Fruit fly (Drosophila melanogaster) whole organism, embryonic: ENCODE results near the gene CG33723.
A peak's percentile ranks its signal among the peaks of the same experiment; 100 is the strongest.

ENCODE experiments used
- Bgb ChIP-seq: fragments of 200-800 bp; sonication (Bioruptor generic); IDR thresholded peaks from 2 replicates; pipeline ENCODE4 v1.3.6; 2022; ENCODE audit warnings: missing biosample characterization, missing genetic modification characterization; ENCODE audit not compliant: partially characterized antibody
- Blimp-1 ChIP-seq: fragments of 200-800 bp; sonication (Bioruptor generic); optimal IDR thresholded peaks from 3 replicates; lab custom pipeline; 2018; ENCODE audit warnings: missing biosample characterization, missing genetic modification characterization, mild to moderate bottlenecking, moderate library complexity, missing genetic modification reagents
- CG11456 ChIP-seq: fragments of 200-800 bp; sonication (Bioruptor generic); IDR thresholded peaks from 3 replicates; pipeline ENCODE4 v1.3.6; 2022; ENCODE audit warnings: missing biosample characterization, missing genetic modification characterization
- CG11504 ChIP-seq: fragments of 200-800 bp; sonication (Bioruptor generic); optimal IDR thresholded peaks from 3 replicates; lab custom pipeline; 2019; ENCODE audit warnings: missing biosample characterization, mild to moderate bottlenecking, missing genetic modification characterization, moderate library complexity
- CG11723 ChIP-seq: fragments of 200-800 bp; sonication (Bioruptor generic); optimal IDR thresholded peaks from 2 replicates; lab custom pipeline; 2017; ENCODE audit warnings: missing biosample characterization, mild to moderate bottlenecking, missing genetic modification characterization
- CG12219 ChIP-seq: fragments of 200-800 bp; sonication (Bioruptor generic); optimal IDR thresholded peaks from 3 replicates; lab custom pipeline; 2018; ENCODE audit warnings: missing biosample characterization, mild to moderate bottlenecking, missing genetic modification characterization
- CG13894 ChIP-seq: fragments of 200-800 bp; sonication (Bioruptor generic); optimal IDR thresholded peaks from 3 replicates; lab custom pipeline; 2018; ENCODE audit warnings: missing biosample characterization, mild to moderate bottlenecking, missing genetic modification characterization, moderate library complexity
- CG14014 ChIP-seq: fragments of 200-800 bp; sonication (Bioruptor generic); IDR thresholded peaks from 2 replicates; pipeline ENCODE4 v1.3.6; 2022; ENCODE audit warnings: missing biosample characterization, missing genetic modification characterization
- CG14860 ChIP-seq: fragments of 200-800 bp; sonication (Bioruptor generic); IDR thresholded peaks from 3 replicates; pipeline ENCODE4 v1.3.6; 2022; ENCODE audit warnings: missing biosample characterization, missing genetic modification characterization; ENCODE audit not compliant: partially characterized antibody
- CG16863 ChIP-seq: fragments of 200-800 bp; sonication (Bioruptor generic); optimal IDR thresholded peaks from 3 replicates; lab custom pipeline; 2016; ENCODE audit warnings: missing biosample characterization, missing genetic modification characterization
- CG17359 ChIP-seq: fragments of 200-800 bp; sonication (Bioruptor generic); optimal IDR thresholded peaks from 3 replicates; lab custom pipeline; 2018; ENCODE audit warnings: missing biosample characterization, mild to moderate bottlenecking, missing genetic modification characterization, moderate library complexity
- CG17568 ChIP-seq: fragments of 200-800 bp; sonication (Bioruptor generic); optimal IDR thresholded peaks from 2 replicates; lab custom pipeline; 2018; ENCODE audit warnings: missing biosample characterization, mild to moderate bottlenecking, missing genetic modification characterization, moderate library complexity
- CG18476 ChIP-seq: fragments of 200-800 bp; sonication (Bioruptor generic); optimal IDR thresholded peaks from 2 replicates; lab custom pipeline; 2016; ENCODE audit warnings: missing biosample characterization, mild to moderate bottlenecking, missing genetic modification characterization
- CG31441 ChIP-seq: fragments of 200-800 bp; sonication (Bioruptor generic); IDR thresholded peaks from 2 replicates; pipeline ENCODE4 v1.3.6; 2022; ENCODE audit warnings: missing biosample characterization, missing genetic modification characterization
- CG3163 ChIP-seq: fragments of 200-800 bp; sonication (Bioruptor generic); optimal IDR thresholded peaks from 3 replicates; lab custom pipeline; 2016; ENCODE audit warnings: missing biosample characterization, missing genetic modification characterization
- CG3407 ChIP-seq: fragments of 200-800 bp; sonication (Bioruptor generic); optimal IDR thresholded peaks from 2 replicates; lab custom pipeline; 2018; ENCODE audit warnings: missing biosample characterization, mild to moderate bottlenecking, missing genetic modification characterization
- CG6689 ChIP-seq: fragments of 200-800 bp; sonication (Bioruptor generic); IDR thresholded peaks from 2 replicates; pipeline ENCODE4 v1.3.6; 2022; ENCODE audit warnings: missing biosample characterization, missing genetic modification characterization
- CG6765 ChIP-seq: fragments of 200-800 bp; sonication (Bioruptor generic); optimal IDR thresholded peaks from 3 replicates; lab custom pipeline; 2017; ENCODE audit warnings: missing biosample characterization, mild to moderate bottlenecking, missing genetic modification characterization
- CG6854 ChIP-seq: fragments of 200-800 bp; sonication (Bioruptor generic); optimal IDR thresholded peaks from 3 replicates; lab custom pipeline; 2017; ENCODE audit warnings: missing biosample characterization, mild to moderate bottlenecking, missing genetic modification characterization
- CG7928 ChIP-seq: fragments of 200-800 bp; sonication (Bioruptor generic); optimal IDR thresholded peaks from 2 replicates; lab custom pipeline; 2017; ENCODE audit warnings: missing biosample characterization, mild to moderate bottlenecking, missing genetic modification characterization
- Chrac-16 ChIP-seq: fragments of 200-800 bp; sonication (Bioruptor generic); optimal IDR thresholded peaks from 3 replicates; lab custom pipeline; 2016; ENCODE audit warnings: missing biosample characterization, missing genetic modification characterization
- D ChIP-seq, 2 experiments: fragments of 200-800 bp in 1 of 2; fragments of >200 bp in 1 of 2; sonication (Bioruptor generic) in 1 of 2; optimal IDR thresholded peaks; 2 replicates in 1 of 2; 3 replicates in 1 of 2; lab custom pipeline; 2017; ENCODE audit warnings: mild to moderate bottlenecking in 1 of 2, missing biosample characterization in 1 of 2, missing genetic modification characterization in 1 of 2, missing genetic modification reagents in 1 of 2
- Dip3 ChIP-seq: fragments of 200-800 bp; sonication (Bioruptor generic); optimal IDR thresholded peaks from 3 replicates; lab custom pipeline; 2016; ENCODE audit warnings: missing biosample characterization, missing genetic modification characterization
- Fer2 ChIP-seq: fragments of 200-800 bp; sonication (Bioruptor generic); optimal IDR thresholded peaks from 2 replicates; lab custom pipeline; 2018; ENCODE audit warnings: missing biosample characterization, mild to moderate bottlenecking, missing genetic modification characterization, moderate library complexity
- Gug ChIP-seq: fragments of 200-800 bp; sonication (Bioruptor generic); IDR thresholded peaks from 4 replicates; pipeline ENCODE4 v1.3.6; 2022; ENCODE audit warnings: missing biosample characterization, missing genetic modification characterization
- HHEX ChIP-seq: fragments of 200-800 bp; sonication (Bioruptor generic); optimal IDR thresholded peaks from 3 replicates; lab custom pipeline; 2017; ENCODE audit warnings: missing biosample characterization, mild to moderate bottlenecking, missing genetic modification characterization, missing genetic modification reagents
- Hmx ChIP-seq: fragments of 200-800 bp; sonication (Bioruptor generic); optimal IDR thresholded peaks from 2 replicates; lab custom pipeline; 2016; ENCODE audit warnings: missing biosample characterization, missing genetic modification characterization
- Hr51 ChIP-seq, 2 experiments: fragments of 200-800 bp; sonication (Bioruptor generic); optimal IDR thresholded peaks; 2 replicates in 1 of 2; 3 replicates in 1 of 2; lab custom pipeline; 2016 to 2018; ENCODE audit warnings: missing biosample characterization in 2 of 2, missing genetic modification characterization in 2 of 2, mild to moderate bottlenecking in 1 of 2, moderate library complexity in 1 of 2
- Hsf ChIP-seq: fragments of 200-800 bp; sonication (Bioruptor generic); optimal IDR thresholded peaks from 3 replicates; lab custom pipeline; 2016; ENCODE audit warnings: missing biosample characterization, missing genetic modification characterization
- Kr ChIP-seq: fragments of 200-800 bp; sonication (Bioruptor generic); optimal IDR thresholded peaks from 2 replicates; lab custom pipeline; 2017; ENCODE audit warnings: missing biosample characterization, mild to moderate bottlenecking, missing genetic modification characterization
- Mad ChIP-seq: fragments of 200-800 bp; sonication (Bioruptor generic); optimal IDR thresholded peaks from 2 replicates; lab custom pipeline; 2016; ENCODE audit warnings: missing biosample characterization, missing genetic modification characterization
- NC2α ChIP-seq: fragments of 200-800 bp; sonication (Bioruptor generic); optimal IDR thresholded peaks from 2 replicates; lab custom pipeline; 2016; ENCODE audit warnings: missing biosample characterization, missing genetic modification characterization
- Nf-YB ChIP-seq: fragments of 200-800 bp; sonication (Bioruptor generic); optimal IDR thresholded peaks from 3 replicates; lab custom pipeline; 2019; ENCODE audit warnings: missing biosample characterization, mild to moderate bottlenecking, missing genetic modification characterization, moderate library complexity
- Pdp1 ChIP-seq, 2 experiments: fragments of 200-800 bp; sonication (Bioruptor generic); optimal IDR thresholded peaks; 3 replicates each; lab custom pipeline; 2016; ENCODE audit warnings: missing biosample characterization in 2 of 2, missing genetic modification characterization in 2 of 2, mild to moderate bottlenecking in 1 of 2, moderate library complexity in 1 of 2
- Stat92E ChIP-seq, 3 experiments: fragments of >200 bp in 2 of 3; fragments of 200-800 bp in 1 of 3; sonication (Bioruptor generic) in 1 of 3; optimal IDR thresholded peaks; 2 replicates each; lab custom pipeline; 2017 to 2019; ENCODE audit warnings: missing biosample characterization in 3 of 3, missing genetic modification characterization in 3 of 3, mild to moderate bottlenecking in 1 of 3, moderate library complexity in 1 of 3
- Tbp ChIP-seq: fragments of >200 bp; optimal IDR thresholded peaks from 2 replicates; lab custom pipeline; 2018; ENCODE audit warnings: missing biosample characterization, missing genetic modification characterization
- ase ChIP-seq: fragments of 200-800 bp; sonication (Bioruptor generic); IDR thresholded peaks from 3 replicates; pipeline ENCODE4 v1.3.6; 2022; ENCODE audit warnings: missing biosample characterization, missing genetic modification characterization
- gsb ChIP-seq: fragments of 200-800 bp; sonication (Bioruptor generic); IDR thresholded peaks from 2 replicates; pipeline ENCODE4 v1.3.6; 2022; ENCODE audit warnings: missing biosample characterization, missing genetic modification characterization
- insv ChIP-seq, 2 experiments: fragments of 200-800 bp; sonication (Bioruptor generic); optimal IDR thresholded peaks; 3 replicates each; lab custom pipeline; 2016 to 2018; ENCODE audit warnings: missing biosample characterization in 2 of 2, missing genetic modification characterization in 2 of 2
- knrl ChIP-seq: fragments of 200-800 bp; sonication (Bioruptor generic); IDR thresholded peaks from 3 replicates; pipeline ENCODE4 v1.3.6; 2022; ENCODE audit warnings: missing biosample characterization, missing genetic modification characterization; ENCODE audit not compliant: partially characterized antibody
- nerfin-2 ChIP-seq: fragments of 200-800 bp; sonication (Bioruptor generic); IDR thresholded peaks from 2 replicates; pipeline ENCODE4 v1.3.6; 2022; ENCODE audit warnings: missing biosample characterization, missing genetic modification characterization; ENCODE audit not compliant: partially characterized antibody
- phol ChIP-seq: fragments of 200-800 bp; sonication (Bioruptor generic); optimal IDR thresholded peaks from 3 replicates; lab custom pipeline; 2018; ENCODE audit warnings: missing biosample characterization, mild to moderate bottlenecking, missing genetic modification characterization, moderate library complexity
- scrt ChIP-seq: fragments of 200-800 bp; sonication (Bioruptor generic); optimal IDR thresholded peaks from 2 replicates; lab custom pipeline; 2018; ENCODE audit warnings: missing biosample characterization, mild to moderate bottlenecking, missing genetic modification characterization, moderate library complexity
- slou ChIP-seq: fragments of 200-800 bp; sonication (Bioruptor generic); optimal IDR thresholded peaks from 3 replicates; lab custom pipeline; 2016; ENCODE audit warnings: missing biosample characterization, missing genetic modification characterization
- sob ChIP-seq: fragments of 200-800 bp; sonication (Bioruptor generic); IDR thresholded peaks from 2 replicates; pipeline ENCODE4 v1.3.6; 2022; ENCODE audit warnings: missing biosample characterization, missing genetic modification characterization
- sug ChIP-seq: fragments of 200-800 bp; optimal IDR thresholded peaks from 2 replicates; lab custom pipeline; 2019; ENCODE audit warnings: missing biosample characterization, mild to moderate bottlenecking, missing genetic modification characterization, moderate library complexity
- tap ChIP-seq: fragments of 200-800 bp; optimal IDR thresholded peaks from 3 replicates; lab custom pipeline; 2019; ENCODE audit warnings: missing biosample characterization, mild to moderate bottlenecking, missing genetic modification characterization, moderate library complexity
- trem ChIP-seq: fragments of 200-800 bp; optimal IDR thresholded peaks from 3 replicates; lab custom pipeline; 2019; ENCODE audit warnings: missing biosample characterization, mild to moderate bottlenecking, missing genetic modification characterization, moderate library complexity
- ttk ChIP-seq: fragments of 200-800 bp; sonication (Bioruptor generic); IDR thresholded peaks from 2 replicates; pipeline ENCODE4 v2.1.2; 2022; ENCODE audit warnings: missing biosample characterization, missing genetic modification characterization

The CG33723 gene

DNA sequence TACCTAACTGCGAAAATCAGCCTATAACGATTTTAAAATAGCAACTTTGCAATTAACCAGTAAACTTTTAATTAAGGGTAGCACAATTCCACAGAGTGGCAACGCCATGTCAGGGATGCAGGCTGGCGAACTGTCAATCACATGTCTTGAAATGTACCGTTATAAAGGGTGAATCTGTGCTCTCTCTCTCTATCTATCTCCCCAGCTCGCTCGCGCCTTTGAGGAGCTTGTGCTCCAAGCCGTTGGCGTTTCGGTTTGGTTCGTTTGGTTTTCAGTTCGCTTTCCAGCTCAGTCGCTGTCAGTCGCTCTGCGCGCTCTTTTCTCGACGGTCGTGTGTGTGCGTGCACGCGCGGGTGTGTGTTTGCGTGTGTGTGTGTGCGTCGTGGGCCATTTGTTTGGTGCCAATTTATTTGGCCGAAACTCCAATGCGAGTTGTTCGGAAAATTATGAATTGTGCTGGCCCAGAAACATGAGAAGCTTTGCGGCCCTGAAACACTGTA lies 3.3 kb downstream of the CG33723 start, which contains the start of gene numb (continued):
- TF ChIP-seq CG11504 (tag; lab: Kevin White, UChicago) = peak; percentile 3
- TF ChIP-seq Nf-YB (GFP tag; lab: Kevin White, UChicago) = no peak
- peak; percentile 84 for TF ChIP-seq CG7928 (GFP tag; lab: Kevin White, UChicago)
- TF ChIP-seq Bgb = peak; percentile 53
- TF ChIP-seq nerfin-2 (GFP tag; lab: Robert Waterston, UW) = no peak
- TF ChIP-seq CG3407 = no peak
- no peak for TF ChIP-seq Stat92E (GFP tag; optimal IDR thresholded peaks at IDR 0.05; lab: Kevin White, UChicago)
- TF ChIP-seq Mad (GFP tag; lab: Kevin White, UChicago) = no peak
- no peak for TF ChIP-seq CG6689
- no peak for TF ChIP-seq gsb (GFP tag; lab: Robert Waterston, UW)
- TF ChIP-seq scrt (GFP tag; lab: Kevin White, UChicago) = peak; percentile 32
- TF ChIP-seq Pdp1 (GFP tag; optimal IDR thresholded peaks at IDR 0.05; lab: Kevin White, UChicago) = no peak
- TF ChIP-seq Hsf = no peak
- peak; percentile 33 for TF ChIP-seq CG13894 (tag; lab: Kevin White, UChicago)
- TF ChIP-seq CG17359 (tag; lab: Kevin White, UChicago) = no peak
- TF ChIP-seq Gug (GFP tag; lab: Robert Waterston, UW) = no peak
- peak; percentile 16 for TF ChIP-seq HHEX (GFP tag; lab: Kevin White, UChicago)
- TF ChIP-seq Fer2 (tag; lab: Kevin White, UChicago) = no peak
- no peak for TF ChIP-seq CG14860 (GFP tag; lab: Robert Waterston, UW)
- TF ChIP-seq sob (GFP tag; lab: Robert Waterston, UW) = no peak; the same call in 1 of the 2 replicates
- no peak for TF ChIP-seq phol (tag; lab: Kevin White, UChicago)
- no peak for TF ChIP-seq Kr (GFP tag; lab: Kevin White, UChicago)
- TF ChIP-seq sug = no peak
- no peak for TF ChIP-seq knrl
- TF ChIP-seq CG11723 (GFP tag; lab: Kevin White, UChicago) = no peak
- TF ChIP-seq D (optimal IDR thresholded peaks at IDR 0.05; lab: Kevin White, UChicago) = no peak
- TF ChIP-seq D (GFP tag; optimal IDR thresholded peaks at IDR 0.05; lab: Kevin White, UChicago) = no peak
- no peak for TF ChIP-seq trem
- TF ChIP-seq CG31441 = no peak
- 0 out of 3 replicates have a peak, but pooled peaks have one; percentile 12 for TF ChIP-seq ase (GFP tag; lab: Robert Waterston, UW)
- TF ChIP-seq CG11456 (GFP tag; lab: Robert Waterston, UW) = no peak
- peak in 1 of 2 experiments; percentile 3 for TF ChIP-seq Hr51 (GFP tag; optimal IDR thresholded peaks at IDR 0.05; lab: Kevin White, UChicago)
- no peak for TF ChIP-seq CG16863 (GFP tag; lab: Kevin White, UChicago)
- TF ChIP-seq CG6854 (GFP tag; lab: Kevin White, UChicago) = no peak
- TF ChIP-seq Tbp (GFP tag; lab: Kevin White, UChicago) = no peak
- peak; percentile 48 for TF ChIP-seq CG3163
- no peak for TF ChIP-seq Blimp-1 (GFP tag; lab: Kevin White, UChicago)
- TF ChIP-seq insv (GFP tag; optimal IDR thresholded peaks at IDR 0.05; lab: Kevin White, UChicago) = no peak
- peak; percentile 55; the same call in 1 of the 2 replicates for TF ChIP-seq ttk (GFP tag; lab: Robert Waterston, UW)
- no peak for TF ChIP-seq Hmx (GFP tag; lab: Kevin White, UChicago)
- no peak for TF ChIP-seq CG12219 (GFP tag; lab: Kevin White, UChicago)
- TF ChIP-seq Chrac-16 (GFP tag; lab: Kevin White, UChicago) = no peak
- TF ChIP-seq tap (tag; lab: Kevin White, UChicago) = peak; percentile 10
- no peak for TF ChIP-seq CG17568 (GFP tag; lab: Kevin White, UChicago)
- no peak for TF ChIP-seq CG6765 (GFP tag; lab: Kevin White, UChicago)
- no peak for TF ChIP-seq Dip3 (GFP tag; lab: Kevin White, UChicago)
- TF ChIP-seq NC2α = no peak
- no peak for TF ChIP-seq CG18476 (GFP tag; lab: Kevin White, UChicago)
- no peak for TF ChIP-seq CG14014 (GFP tag; lab: Robert Waterston, UW)
- TF ChIP-seq slou (GFP tag; lab: Kevin White, UChicago) = no peak
